Worm (Caenorhabditis elegans) whole organism, L4/young adult: Measurements from ENCODE around the gene Y49A3A.3.

ENCODE experiments used
- W03F9.2 ChIP-seq: fragments of 150-350 bp; optimal IDR thresholded peaks from 2 replicates; lab custom pipeline; 2014; ENCODE audit warnings: missing biosample characterization, missing genetic modification characterization
- dao-5 ChIP-seq: sonication (generic microtip); optimal IDR thresholded peaks from 2 replicates; lab custom pipeline; 2016; ENCODE audit warnings: missing genotype, missing genetic modification characterization, moderate library complexity, missing compliant biosample characterization
- him-1 ChIP-seq: sonication (generic microtip); optimal IDR thresholded peaks from 2 replicates; lab custom pipeline; 2016; ENCODE audit warnings: missing genotype, missing genetic modification reagents, missing genetic modification characterization, missing compliant biosample characterization

The Y49A3A.3 gene

DNA sequence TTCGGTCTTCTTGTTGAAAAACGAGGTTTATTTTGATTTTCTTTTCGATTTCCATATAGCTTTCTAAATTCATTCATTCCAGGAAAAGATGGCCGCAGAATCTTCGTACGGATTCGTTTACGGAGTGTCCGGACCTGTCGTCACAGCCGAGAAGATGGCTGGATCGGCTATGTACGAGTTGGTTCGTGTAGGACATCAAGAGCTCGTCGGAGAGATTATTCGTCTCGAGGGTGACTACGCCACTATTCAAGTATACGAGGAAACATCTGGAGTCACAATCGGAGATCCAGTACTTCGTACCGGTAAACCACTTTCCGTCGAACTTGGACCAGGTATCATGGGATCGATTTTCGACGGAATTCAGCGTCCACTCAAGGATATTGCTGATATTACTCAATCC lies 2.6 kb upstream of the Y49A3A.3 start, which contains the start of gene vha-13:
Gene vha-13, plus strand, starts transcription at position 81 of the 400 bp plus-strand sequence.
- no peak for TF ChIP-seq him-1
- TF ChIP-seq dao-5 (tag; lab: Kevin White, UChicago): no peak
- TF ChIP-seq W03F9.2: no peak

DNA sequence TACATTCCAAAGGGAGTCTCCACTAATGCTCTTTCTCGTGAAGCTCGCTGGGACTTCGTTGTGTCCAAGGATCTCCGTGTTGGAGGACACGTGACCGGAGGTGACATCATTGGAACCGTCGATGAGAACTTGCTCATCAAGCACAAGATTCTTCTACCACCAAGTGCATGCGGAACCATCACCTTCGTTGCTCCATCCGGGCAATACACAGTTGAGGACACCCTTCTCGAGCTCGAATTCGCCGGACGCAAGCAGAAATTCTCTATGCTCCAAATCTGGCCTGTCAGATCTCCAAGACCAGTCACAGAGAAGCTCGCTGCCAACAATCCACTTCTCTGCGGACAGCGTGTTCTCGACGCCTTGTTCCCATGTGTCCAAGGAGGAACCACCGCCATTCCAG lies 2.2 kb upstream of the Y49A3A.3 start:
- TF ChIP-seq him-1: no peak
- no peak for TF ChIP-seq W03F9.2
- TF ChIP-seq dao-5 (tag; lab: Kevin White, UChicago): no peak

DNA sequence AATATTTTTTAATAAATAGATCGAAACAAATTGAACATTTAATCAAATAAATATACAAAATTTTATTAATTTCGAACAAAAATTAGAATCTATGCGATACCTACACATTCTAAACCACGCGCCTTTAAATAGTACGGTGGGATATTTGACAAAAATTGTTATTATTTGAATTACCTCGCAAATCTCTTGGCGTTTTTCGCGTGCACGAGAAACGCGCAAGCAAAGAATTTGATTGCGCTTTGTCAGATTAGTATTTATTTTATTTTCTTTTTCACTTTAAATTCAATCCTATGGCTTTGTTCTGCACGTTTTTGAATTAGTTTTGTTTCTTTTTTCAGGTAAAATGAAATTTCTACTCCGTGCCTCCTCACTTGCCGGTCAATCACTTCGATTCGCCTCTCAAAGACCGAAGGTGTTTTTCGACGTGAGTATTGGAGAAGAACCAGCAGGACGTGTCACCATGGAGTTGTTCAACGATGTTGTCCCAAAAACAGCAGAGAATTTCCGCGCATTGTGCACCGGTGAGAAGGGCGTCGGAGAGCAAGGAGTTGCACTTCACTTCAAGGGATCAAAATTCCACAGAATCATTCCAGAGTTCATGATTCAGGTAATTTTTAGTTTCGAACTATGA lies 1.6 kb downstream of the Y49A3A.3 start, which contains the start of gene cyn-1:
Gene cyn-1, plus strand, starts transcription at position 339 of the 631 bp plus-strand sequence.
- TF ChIP-seq him-1 (peak; percentile 53), W03F9.2 (peak; percentile 89), dao-5 (tag; lab: Kevin White, UChicago) (no peak)

DNA sequence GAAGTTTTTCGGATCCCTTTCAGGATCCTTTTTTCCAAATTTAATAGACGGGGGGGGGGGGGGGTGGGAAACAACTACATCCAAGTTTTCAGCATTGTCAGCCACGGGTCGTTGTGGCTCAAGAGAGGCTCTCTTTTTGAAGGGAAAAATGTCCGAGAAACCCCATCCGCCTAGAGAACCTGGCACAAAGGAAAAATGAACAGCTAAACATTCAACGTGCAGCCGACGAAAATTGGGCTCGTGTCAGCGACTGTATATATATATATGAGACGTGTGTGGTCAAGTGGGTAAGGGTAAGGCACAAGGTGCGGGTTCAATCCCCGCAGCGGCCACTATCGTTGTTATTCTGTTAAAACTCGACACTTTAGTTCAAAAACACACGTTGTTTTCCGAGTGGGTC lies 4.4 kb downstream of the Y49A3A.3 start, which contains the start of gene Y49A3A.4:
Gene Y49A3A.4, minus strand, starts transcription at position 314 of the 400 bp plus-strand sequence.
- TF ChIP-seq W03F9.2 (no peak), dao-5 (tag; lab: Kevin White, UChicago) (no peak), him-1 (no peak)

ce11 chrV:14361973-14362372 lies 7.8 kb downstream of the Y49A3A.3 start:
- TF ChIP-seq W03F9.2: no peak
- TF ChIP-seq him-1: no peak
- TF ChIP-seq dao-5 (tag; lab: Kevin White, UChicago): no peak

ce11 chrV:14364586-14365248 lies 10.5 kb downstream of the Y49A3A.3 start:
- TF ChIP-seq dao-5 (tag; lab: Kevin White, UChicago) (no peak), W03F9.2 (no peak), him-1 (no peak)

ce11 chrV:14366487-14366962 lies 12.3 kb downstream of the Y49A3A.3 start:
- TF ChIP-seq W03F9.2 (no peak), him-1 (peak; percentile 85), dao-5 (tag; lab: Kevin White, UChicago) (no peak)

DNA sequence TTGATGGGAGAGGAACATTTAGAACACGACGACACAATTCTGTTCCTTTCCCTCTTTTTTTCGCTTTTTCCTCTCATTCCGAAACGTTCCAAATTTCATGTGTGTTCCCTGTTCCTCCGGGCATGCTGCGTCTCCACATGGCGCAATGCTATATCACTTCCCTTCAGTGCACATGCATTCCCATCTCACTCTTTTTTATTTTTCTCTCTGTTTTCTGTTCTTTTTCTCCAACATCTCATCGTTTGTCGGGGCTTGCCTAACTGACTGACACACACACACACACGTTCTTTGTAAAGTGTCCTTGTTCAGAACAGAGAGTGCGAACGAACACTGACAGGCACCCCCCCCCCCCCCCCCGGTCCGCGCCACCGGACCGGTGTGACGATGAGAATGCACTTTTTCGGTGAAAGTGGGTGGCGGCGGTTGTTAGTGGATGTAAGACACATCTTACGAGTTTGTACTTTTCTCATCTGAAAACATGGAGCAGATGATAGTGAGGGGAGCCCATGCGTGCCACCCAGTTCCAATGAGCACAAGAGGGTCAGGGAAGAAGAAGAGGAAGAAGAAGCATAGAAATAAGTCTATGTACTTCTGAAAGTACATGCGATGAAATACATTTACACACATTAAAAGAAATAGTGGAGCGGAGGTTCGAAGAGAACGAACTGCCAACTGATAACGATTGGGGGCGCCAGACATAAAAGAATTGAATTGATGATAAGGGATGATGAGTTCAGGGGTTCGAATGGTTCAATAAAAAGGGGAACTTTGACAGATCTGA lies 14.3 kb downstream of the Y49A3A.3 start:
- TF ChIP-seq dao-5 (tag; lab: Kevin White, UChicago) (no peak), W03F9.2 (peak; percentile 14), him-1 (peak; percentile 22)

- TF ChIP-seq dao-5 (tag; lab: Kevin White, UChicago): no peak
- no peak for TF ChIP-seq him-1
- TF ChIP-seq W03F9.2: no peak
Measured at ce11 chrV:14369412-14369811, 15.2 kb downstream of the Y49A3A.3 start.

DNA sequence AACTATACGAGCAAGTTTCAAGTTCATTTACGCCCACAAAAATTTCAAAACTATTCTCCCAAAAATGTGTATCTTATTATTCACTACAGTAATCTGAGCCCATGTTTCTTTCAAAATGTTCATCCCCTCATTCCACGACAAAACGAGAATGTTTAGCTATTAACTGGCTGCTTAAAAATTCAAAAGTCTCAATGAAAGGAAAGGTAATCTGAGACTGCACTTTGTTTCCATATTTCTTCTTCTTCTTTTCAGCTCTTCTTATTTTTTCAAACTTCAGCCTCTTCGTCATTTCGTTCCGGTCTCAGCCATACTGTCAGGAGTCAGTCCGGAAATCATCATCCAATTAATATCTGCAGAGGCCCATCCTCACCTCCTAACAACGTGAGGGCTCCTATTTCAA lies 18.6 kb downstream of the Y49A3A.3 start, which contains the start of gene unc-39:
Gene unc-39, plus strand, starts transcription at position 301 of the 400 bp plus-strand sequence.
- TF ChIP-seq him-1 (no peak), W03F9.2 (no peak), dao-5 (tag; lab: Kevin White, UChicago) (no peak)

ce11 chrV:14378052-14378451 lies 23.8 kb downstream of the Y49A3A.3 start:
- TF ChIP-seq W03F9.2 (no peak), him-1 (no peak), dao-5 (tag; lab: Kevin White, UChicago) (no peak)

DNA sequence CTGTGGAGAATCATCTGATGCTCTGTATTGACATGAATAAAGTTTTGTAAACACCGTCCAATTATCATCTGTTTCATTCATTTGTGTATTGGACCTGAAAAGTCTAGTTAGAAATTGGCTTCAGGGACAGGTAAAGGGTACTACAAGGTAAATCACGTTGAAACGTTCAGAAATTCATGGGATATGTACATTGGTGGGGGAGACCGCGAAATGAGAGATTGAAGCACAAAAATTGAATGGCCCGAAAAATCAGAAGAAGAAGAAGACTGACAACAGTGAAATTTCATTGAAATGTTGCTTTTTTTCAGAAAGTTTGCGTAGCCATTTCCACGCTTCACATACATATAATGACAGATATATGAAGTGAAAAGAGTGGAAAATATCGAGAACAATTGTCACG lies 24.8 kb downstream of the Y49A3A.3 start, which contains the start of gene npr-43:
Gene npr-43, minus strand, starts transcription at position 101 of the 400 bp plus-strand sequence.
- TF ChIP-seq W03F9.2: no peak
- no peak for TF ChIP-seq him-1
- no peak for TF ChIP-seq dao-5 (tag; lab: Kevin White, UChicago)

DNA sequence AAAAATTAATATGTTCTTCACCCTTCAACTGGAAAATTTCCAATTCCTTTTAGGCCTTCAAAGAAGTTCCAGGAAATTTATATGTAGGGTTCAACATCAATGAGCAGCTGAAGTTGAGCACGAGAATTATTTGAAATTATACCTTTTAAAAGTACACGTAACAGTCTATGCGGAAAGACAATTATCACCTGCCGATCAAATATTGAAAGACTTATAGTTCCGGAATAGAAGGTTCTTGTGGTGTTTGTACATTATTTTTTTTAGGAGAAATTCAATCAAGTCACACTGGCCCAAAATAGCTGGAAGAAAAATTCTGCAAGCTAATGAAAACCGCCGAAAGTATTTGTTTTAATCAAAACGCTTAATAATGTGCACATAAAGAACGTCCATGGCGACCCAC lies 26.0 kb downstream of the Y49A3A.3 start:
- no peak for TF ChIP-seq dao-5 (tag; lab: Kevin White, UChicago)
- TF ChIP-seq W03F9.2: no peak
- no peak for TF ChIP-seq him-1

DNA sequence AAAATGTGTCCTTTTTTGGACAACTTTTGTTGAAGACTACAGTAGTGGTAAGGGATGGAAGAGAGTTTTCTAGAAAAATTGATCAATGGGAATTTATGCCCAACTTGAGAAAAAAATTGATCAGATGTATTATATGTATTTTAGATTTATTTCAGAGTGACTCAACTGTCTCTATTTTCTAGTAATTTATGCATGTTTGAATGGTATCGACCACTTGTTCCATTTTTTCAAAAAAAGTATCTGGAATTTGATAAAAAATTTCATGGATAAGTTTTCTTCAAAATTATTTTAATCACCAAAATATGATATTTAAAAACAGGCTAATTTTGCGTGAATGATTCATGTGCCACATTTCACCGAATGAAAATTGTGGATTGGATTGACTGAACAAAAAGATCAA lies 37.6 kb downstream of the Y49A3A.3 start, which contains the start of gene C15H11.10:
Gene C15H11.10, plus strand, starts transcription at position 301 of the 400 bp plus-strand sequence.
- TF ChIP-seq W03F9.2 (no peak), him-1 (no peak), dao-5 (tag; lab: Kevin White, UChicago) (no peak)
